Fruit fly (Drosophila melanogaster): ENCODE results near the gene Hsp83.

Hsp83 gene

DNA sequence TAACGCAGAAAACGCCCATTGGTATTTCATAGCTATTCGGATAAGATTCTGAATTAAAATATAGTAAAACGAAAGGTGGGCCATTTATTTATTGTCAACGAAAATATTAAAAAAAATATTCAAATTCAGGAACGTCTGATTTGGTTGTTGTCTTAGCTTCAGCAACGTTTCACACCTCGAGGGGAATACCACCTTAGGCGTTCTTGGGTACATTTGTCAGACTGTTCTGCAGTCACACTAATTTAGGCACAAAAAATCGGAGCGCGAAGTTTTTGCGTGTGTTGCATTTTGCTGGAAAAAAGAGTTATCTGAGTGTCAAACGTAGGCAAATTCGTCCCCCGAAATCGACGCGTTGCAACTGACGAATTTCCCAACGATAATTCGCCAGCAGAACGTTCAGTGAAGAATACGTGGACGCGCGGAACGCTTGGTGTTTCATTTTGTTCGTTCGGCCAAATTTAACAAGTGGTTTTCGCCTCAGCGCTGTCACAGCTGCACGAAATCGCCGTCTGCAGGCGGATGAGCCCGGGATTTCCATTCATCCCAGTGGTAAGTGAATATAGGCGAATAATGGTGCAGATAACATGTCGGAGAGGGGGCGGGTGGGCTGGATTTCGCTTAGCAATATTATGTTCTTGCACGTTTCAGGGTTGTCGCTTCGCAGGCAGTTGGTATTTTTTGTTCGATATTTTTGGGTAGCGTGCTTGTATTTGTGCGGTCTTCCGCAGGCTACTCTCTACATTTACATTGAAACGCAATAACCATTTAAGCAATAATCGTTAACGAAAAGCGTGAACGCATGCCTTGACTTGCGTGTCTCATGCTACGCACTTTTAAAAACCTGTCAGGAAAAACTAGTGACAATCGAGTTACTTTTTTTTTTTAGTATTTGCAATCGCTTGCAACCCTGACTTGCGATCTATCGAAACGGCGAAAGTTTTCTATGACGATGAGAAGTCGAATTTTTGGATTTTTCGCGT lies 32.3 kb downstream of the Hsp83 start, which contains the start of gene Larp4B:
Gene Larp4B, plus strand, starts transcription at position 99 of the 980 bp plus-strand sequence.
- no peak for TF ChIP-seq pan (optimal IDR thresholded peaks at IDR 0.05)
- TF ChIP-seq usp (GFP tag; optimal IDR thresholded peaks at IDR 0.05): no peak
- TF ChIP-seq Dll (optimal IDR thresholded peaks at IDR 0.05): no peak
- TF ChIP-seq EcR (GFP tag; optimal IDR thresholded peaks at IDR 0.05): no peak
- TF ChIP-seq CG8478 (optimal IDR thresholded peaks at IDR 0.05): no peak
- TF ChIP-seq psq (optimal IDR thresholded peaks at IDR 0.05): no peak

DNA sequence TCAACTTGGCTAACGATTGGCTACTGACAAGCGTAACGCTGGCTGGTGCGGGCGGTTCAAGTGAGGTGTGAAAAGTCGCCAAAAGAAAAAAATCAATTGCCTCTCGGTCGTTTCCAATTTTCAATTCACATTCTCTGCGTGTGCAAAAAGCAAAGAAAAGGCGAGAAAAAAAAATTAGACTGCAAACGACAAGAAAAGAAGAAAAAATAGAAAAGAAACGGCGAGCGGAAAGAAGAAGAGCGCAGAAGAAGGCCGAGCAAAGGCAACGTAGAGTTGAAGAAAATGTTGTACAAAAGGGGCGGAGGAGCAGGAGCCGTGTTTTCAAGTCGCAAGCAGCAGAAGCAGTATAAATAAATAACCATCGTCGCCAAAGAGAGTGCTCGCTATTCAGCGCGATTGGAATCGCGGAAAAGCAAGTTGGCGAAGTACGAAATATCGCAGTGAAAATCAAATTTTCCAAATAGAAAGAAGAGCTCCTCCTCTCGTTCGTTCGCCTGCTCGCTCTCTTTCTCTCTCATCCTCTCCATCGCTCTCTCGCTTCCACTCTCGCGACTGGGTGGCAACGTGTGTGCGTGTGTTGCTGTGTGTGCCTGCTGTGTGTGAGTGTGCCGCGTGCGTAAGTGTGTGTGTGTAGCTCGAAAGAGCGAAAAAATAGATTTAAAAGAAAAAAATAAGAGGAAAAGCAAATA lies 33.1 kb downstream of the Hsp83 start:
- TF ChIP-seq usp (GFP tag; optimal IDR thresholded peaks at IDR 0.05) (no peak), psq (optimal IDR thresholded peaks at IDR 0.05) (no peak), pan (optimal IDR thresholded peaks at IDR 0.05) (no peak), Dll (optimal IDR thresholded peaks at IDR 0.05) (peak; percentile 99), EcR (GFP tag; optimal IDR thresholded peaks at IDR 0.05) (no peak), CG8478 (optimal IDR thresholded peaks at IDR 0.05) (peak; percentile 53)

DNA sequence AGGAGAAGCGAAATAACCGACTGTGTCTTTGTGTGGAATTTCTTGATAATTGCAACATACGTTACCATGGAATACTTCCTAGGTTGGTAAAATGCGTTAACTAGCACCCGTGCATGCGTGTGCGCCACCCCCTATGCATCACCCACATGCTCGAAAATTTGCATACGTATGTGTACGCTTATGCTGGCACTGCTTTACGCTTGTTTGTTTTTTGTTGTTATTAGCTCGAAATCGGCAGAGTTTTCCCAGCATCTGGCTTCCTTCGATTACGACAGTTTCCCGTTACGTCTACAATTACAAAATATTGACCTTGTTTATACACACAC lies 33.7 kb downstream of the Hsp83 start:
- no peak for TF ChIP-seq EcR (GFP tag; optimal IDR thresholded peaks at IDR 0.05)
- no peak for TF ChIP-seq CG8478 (optimal IDR thresholded peaks at IDR 0.05)
- no peak for TF ChIP-seq usp (GFP tag; optimal IDR thresholded peaks at IDR 0.05)
- TF ChIP-seq pan (optimal IDR thresholded peaks at IDR 0.05): no peak
- TF ChIP-seq psq (optimal IDR thresholded peaks at IDR 0.05): no peak
- no peak for TF ChIP-seq Dll (optimal IDR thresholded peaks at IDR 0.05)

DNA sequence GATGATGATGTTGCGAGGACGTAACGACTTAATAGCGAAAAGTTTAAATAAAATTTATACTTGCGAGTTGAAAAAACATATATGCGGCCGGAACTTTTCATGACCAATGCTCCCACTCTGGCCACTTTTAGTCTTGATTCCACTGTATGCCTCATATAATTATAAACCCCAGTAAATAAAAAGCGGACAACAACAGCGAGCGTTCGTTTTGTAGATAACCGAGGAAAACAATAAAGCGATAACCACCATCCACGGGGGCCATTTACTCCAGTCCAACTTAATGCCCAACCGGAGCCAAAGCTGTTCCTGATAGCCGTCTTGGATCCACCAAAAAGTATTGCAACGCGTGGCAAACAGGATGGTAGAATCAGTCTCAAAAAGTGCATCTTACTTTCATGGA lies 43.5 kb downstream of the Hsp83 start:
- TF ChIP-seq psq (optimal IDR thresholded peaks at IDR 0.05) (no peak), Dll (optimal IDR thresholded peaks at IDR 0.05) (no peak), pan (optimal IDR thresholded peaks at IDR 0.05) (no peak), usp (GFP tag; optimal IDR thresholded peaks at IDR 0.05) (no peak), EcR (GFP tag; optimal IDR thresholded peaks at IDR 0.05) (no peak)

DNA sequence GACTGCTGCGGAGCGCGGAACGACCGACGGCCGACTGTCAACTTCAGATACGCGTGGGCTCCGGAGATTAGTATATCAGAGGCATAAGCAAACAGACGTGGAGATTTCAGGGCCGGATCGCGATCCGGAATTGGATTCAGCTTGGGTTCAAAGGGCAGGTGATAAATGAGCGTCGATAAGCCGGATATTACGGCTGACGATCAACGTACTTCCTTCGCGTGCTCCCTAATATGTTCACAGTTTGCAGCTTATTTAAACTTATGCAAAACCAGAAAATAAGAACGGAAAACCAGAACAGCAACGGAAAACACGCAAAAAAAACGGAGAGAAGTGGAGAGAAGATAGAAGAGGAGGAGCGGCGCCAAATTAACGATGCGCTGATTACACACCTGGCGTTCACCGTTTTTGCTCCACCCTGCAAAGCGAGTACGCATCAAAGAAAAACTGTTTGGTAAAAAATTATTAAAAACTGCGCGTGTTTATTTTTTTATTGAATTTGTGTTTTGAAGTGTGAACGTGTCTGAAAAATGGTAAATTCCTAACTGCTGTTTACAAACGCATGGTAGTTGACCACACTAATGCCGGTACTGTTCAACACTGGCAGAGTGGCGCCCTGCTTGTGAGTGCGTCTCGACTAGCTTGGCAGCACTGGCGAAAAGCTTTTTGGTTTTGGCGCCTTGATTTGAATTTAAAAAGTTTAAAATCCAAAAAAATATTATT lies 46.4 kb downstream of the Hsp83 start, which contains the start of gene CG17746:
Gene CG17746, minus strand, starts transcription at position 546 of the 720 bp plus-strand sequence.
- no peak for TF ChIP-seq pan (optimal IDR thresholded peaks at IDR 0.05)
- no peak for TF ChIP-seq Dll (optimal IDR thresholded peaks at IDR 0.05)
- no peak for TF ChIP-seq EcR (GFP tag; optimal IDR thresholded peaks at IDR 0.05)
- TF ChIP-seq usp (GFP tag; optimal IDR thresholded peaks at IDR 0.05): no peak
- TF ChIP-seq psq (optimal IDR thresholded peaks at IDR 0.05): no peak
- no peak for TF ChIP-seq CG8478 (optimal IDR thresholded peaks at IDR 0.05)

DNA sequence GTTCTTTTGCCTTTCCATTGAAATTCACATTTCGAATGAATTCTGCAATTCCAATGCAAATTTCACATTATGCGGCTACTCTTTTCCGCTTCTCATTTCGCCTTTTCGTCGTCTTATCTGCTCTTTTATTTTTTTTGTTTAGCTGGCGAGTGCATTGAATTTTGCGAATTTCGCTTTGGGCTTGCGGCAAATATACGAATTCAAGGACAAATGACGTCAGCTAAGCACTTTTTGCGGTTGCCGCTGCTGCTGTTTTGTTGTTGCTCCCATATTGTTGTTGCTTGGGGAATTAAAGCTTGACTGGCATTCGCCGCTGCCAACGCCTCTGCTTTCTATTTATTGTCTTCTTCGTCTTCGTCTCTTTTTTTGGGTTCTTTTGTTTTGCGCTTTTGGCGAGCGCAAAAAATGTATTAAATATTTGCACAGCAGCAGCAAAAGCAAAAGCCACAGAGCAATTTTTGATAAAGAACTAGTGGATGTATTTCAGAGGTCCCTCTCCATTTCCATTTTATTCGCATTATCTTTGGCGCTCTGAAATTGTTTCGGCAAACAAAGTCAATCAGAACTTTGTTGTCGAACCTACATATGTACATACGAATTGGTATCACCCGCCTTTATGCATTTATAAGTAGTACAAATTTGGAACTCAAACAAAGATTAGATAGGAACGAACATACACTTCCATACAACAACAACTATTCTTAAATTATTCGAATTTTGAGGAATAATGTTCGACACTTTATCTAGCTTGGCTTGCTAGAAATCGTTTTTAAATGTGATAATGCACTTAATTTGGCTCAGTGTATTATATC lies 47.2 kb downstream of the Hsp83 start:
- TF ChIP-seq psq (optimal IDR thresholded peaks at IDR 0.05): no peak
- TF ChIP-seq pan (optimal IDR thresholded peaks at IDR 0.05): no peak
- no peak for TF ChIP-seq usp (GFP tag; optimal IDR thresholded peaks at IDR 0.05)
- no peak for TF ChIP-seq Dll (optimal IDR thresholded peaks at IDR 0.05)
- no peak for TF ChIP-seq CG8478 (optimal IDR thresholded peaks at IDR 0.05)
- no peak for TF ChIP-seq EcR (GFP tag; optimal IDR thresholded peaks at IDR 0.05)

DNA sequence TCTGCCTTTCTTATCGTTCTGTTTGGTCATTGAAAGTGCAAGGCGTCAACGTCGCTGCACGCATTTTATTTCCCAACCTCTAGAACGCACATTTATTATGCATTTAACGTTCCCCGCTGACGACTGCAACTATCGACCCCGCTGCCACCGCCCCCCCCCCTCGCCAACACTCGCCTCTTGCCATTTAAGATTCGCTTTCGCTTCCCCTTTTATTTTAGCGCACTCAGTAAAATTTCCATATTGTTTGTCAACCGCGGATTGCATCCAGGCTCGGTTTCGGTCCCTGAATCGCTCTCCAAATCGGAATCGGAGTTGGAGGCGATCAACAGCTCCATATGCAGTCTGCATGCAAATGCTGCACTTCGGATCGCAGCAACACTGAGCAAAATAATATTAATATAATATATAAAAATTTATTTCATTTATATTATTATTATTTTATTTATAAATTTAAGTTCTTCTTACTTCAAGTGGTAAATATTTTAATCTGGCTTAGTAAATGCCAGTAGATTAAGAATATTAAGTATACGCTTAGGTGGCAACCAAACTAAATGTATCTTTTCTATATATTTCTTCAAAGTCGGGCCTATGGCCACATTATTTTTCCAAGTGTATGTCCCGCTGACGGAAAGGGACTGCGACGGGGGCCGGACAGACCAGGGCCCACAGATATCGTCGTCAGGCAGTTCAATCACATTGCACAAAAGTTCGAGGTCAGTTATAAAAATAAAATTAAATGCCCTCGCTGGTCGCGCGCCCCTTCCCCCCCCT lies 48.0 kb downstream of the Hsp83 start:
- TF ChIP-seq CG8478 (optimal IDR thresholded peaks at IDR 0.05) (no peak), Dll (optimal IDR thresholded peaks at IDR 0.05) (no peak), pan (optimal IDR thresholded peaks at IDR 0.05) (no peak), EcR (GFP tag; optimal IDR thresholded peaks at IDR 0.05) (no peak), psq (optimal IDR thresholded peaks at IDR 0.05) (no peak), usp (GFP tag; optimal IDR thresholded peaks at IDR 0.05) (no peak)

DNA sequence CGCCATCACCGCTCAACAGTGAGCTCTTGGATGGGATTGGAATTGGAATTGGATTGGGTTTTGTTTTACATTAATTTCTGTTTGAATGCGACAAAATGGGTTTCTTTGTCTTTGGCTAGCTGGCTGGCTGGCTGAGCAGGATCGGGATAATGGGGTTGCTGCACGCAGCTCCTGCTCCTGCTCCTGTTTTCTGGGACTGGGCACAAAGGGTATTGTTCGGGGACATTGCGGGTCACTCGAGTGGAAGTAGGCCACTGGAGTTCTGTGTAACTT lies 48.5 kb downstream of the Hsp83 start:
- TF ChIP-seq EcR (GFP tag; optimal IDR thresholded peaks at IDR 0.05): peak in 1 of 2 experiments; percentile 61
- TF ChIP-seq CG8478 (optimal IDR thresholded peaks at IDR 0.05): no peak
- TF ChIP-seq pan (optimal IDR thresholded peaks at IDR 0.05): no peak
- TF ChIP-seq usp (GFP tag; optimal IDR thresholded peaks at IDR 0.05): no peak
- no peak for TF ChIP-seq Dll (optimal IDR thresholded peaks at IDR 0.05)

DNA sequence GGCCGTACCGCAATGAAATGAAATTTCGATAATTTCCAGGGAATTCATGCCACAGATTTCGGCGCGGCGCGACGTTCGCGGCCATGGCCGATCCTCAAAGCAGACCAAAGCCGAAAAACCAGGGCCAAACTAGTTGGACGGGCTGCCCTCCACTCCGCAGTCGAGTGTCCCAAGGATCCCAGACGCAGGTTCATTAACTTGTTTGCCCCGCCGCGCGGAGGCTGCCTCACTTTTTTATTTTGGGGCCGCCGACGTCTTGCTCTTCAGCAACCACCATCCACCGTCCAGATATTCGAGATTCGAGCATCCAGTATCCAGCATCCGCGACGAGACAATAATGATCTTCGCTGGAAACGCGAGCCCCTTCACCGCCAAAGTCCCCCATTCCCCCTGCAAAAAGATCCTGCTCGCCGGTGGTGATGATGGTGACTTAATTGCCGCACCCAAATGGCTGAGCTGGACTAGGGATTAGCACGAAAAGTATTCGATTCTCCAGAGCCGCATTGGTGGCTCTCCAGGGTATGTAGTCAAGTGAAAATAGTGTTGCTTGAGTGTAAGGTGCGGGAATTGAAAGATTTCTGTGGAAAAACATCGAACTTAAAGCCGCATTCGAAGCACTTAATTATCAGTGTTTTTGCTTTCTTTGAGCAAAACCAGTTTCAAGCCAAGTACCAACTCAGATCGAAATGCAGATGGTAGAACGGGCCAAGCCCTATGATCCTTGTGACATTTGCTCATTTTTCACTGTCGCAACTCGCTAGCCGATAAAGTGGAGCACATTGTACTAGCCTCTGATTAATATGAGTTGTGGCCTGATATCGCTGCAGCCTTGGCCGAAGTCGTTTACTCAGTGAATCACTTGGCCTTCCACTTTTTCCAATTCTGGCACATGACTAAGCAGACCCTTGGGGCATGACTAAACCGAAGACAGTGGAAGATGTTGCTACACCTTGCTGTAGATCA lies 49.6 kb downstream of the Hsp83 start:
- TF ChIP-seq CG8478 (optimal IDR thresholded peaks at IDR 0.05) (no peak), EcR (GFP tag; optimal IDR thresholded peaks at IDR 0.05) (peak; percentile 43 to 69)

Data from whole organism.